Fruit fly (Drosophila melanogaster) whole organism, embryonic: Measurements from ENCODE around the gene Rab3GAP1.

ENCODE experiments used
- ATbp ChIP-seq: fragments of 200-800 bp; sonication (Bioruptor generic); optimal IDR thresholded peaks from 2 replicates; lab custom pipeline; 2017; ENCODE audit warnings: missing biosample characterization, mild to moderate bottlenecking, missing genetic modification characterization, missing genetic modification reagents
- Bdp1 ChIP-seq: fragments of 200-800 bp; sonication (Bioruptor generic); optimal IDR thresholded peaks from 3 replicates; lab custom pipeline; 2016; ENCODE audit warnings: missing biosample characterization, missing genetic modification characterization
- Blimp-1 ChIP-seq: fragments of 200-800 bp; sonication (Bioruptor generic); optimal IDR thresholded peaks from 3 replicates; lab custom pipeline; 2018; ENCODE audit warnings: missing biosample characterization, missing genetic modification characterization, mild to moderate bottlenecking, moderate library complexity, missing genetic modification reagents
- CG10366 ChIP-seq: fragments of 200-800 bp; sonication (Bioruptor generic); IDR thresholded peaks from 2 replicates; pipeline ENCODE4 v1.3.6; 2022; ENCODE audit warnings: missing biosample characterization, missing genetic modification characterization
- CG10462 ChIP-seq: fragments of 200-800 bp; sonication (Bioruptor generic); optimal IDR thresholded peaks from 2 replicates; lab custom pipeline; 2016; ENCODE audit warnings: missing biosample characterization, missing genetic modification characterization
- CG10979 ChIP-seq: fragments of 200-800 bp; sonication (Bioruptor generic); optimal IDR thresholded peaks from 2 replicates; lab custom pipeline; 2018; ENCODE audit warnings: missing biosample characterization, mild to moderate bottlenecking, missing genetic modification characterization, moderate library complexity
- CG11723 ChIP-seq: fragments of 200-800 bp; sonication (Bioruptor generic); optimal IDR thresholded peaks from 2 replicates; lab custom pipeline; 2017; ENCODE audit warnings: missing biosample characterization, mild to moderate bottlenecking, missing genetic modification characterization
- CG12071 ChIP-seq: fragments of 200-800 bp; sonication (Bioruptor generic); optimal IDR thresholded peaks from 3 replicates; lab custom pipeline; 2018; ENCODE audit warnings: missing biosample characterization, mild to moderate bottlenecking, missing genetic modification characterization
- CG12104 ChIP-seq: fragments of 200-800 bp; sonication (Bioruptor generic); optimal IDR thresholded peaks from 3 replicates; lab custom pipeline; 2016; ENCODE audit warnings: missing biosample characterization, missing genetic modification characterization
- CG14014 ChIP-seq: fragments of 200-800 bp; sonication (Bioruptor generic); IDR thresholded peaks from 2 replicates; pipeline ENCODE4 v1.3.6; 2022; ENCODE audit warnings: missing biosample characterization, missing genetic modification characterization
- CG15269 ChIP-seq: fragments of 200-800 bp; sonication (Bioruptor generic); optimal IDR thresholded peaks from 2 replicates; lab custom pipeline; 2018; ENCODE audit warnings: missing biosample characterization, mild to moderate bottlenecking, missing genetic modification characterization, moderate library complexity
- CG16863 ChIP-seq: fragments of 200-800 bp; sonication (Bioruptor generic); optimal IDR thresholded peaks from 3 replicates; lab custom pipeline; 2016; ENCODE audit warnings: missing biosample characterization, missing genetic modification characterization
- CG18764 ChIP-seq: fragments of 200-800 bp; sonication (Bioruptor generic); optimal IDR thresholded peaks from 3 replicates; lab custom pipeline; 2016; ENCODE audit warnings: missing biosample characterization, missing genetic modification characterization
- CG30403 ChIP-seq: fragments of 200-800 bp; sonication (Bioruptor generic); optimal IDR thresholded peaks from 3 replicates; lab custom pipeline; 2016; ENCODE audit warnings: missing biosample characterization, missing genetic modification characterization
- CG31224 ChIP-seq: fragments of 200-800 bp; sonication (Bioruptor generic); IDR thresholded peaks from 2 replicates; pipeline ENCODE4 v1.3.6; 2022; ENCODE audit warnings: missing biosample characterization, missing genetic modification characterization
- CG32767 ChIP-seq: fragments of 200-800 bp; sonication (Bioruptor generic); IDR thresholded peaks from 2 replicates; pipeline ENCODE4 v1.3.6; 2022; ENCODE audit warnings: missing biosample characterization, missing genetic modification characterization
- CG3281 ChIP-seq: fragments of 200-800 bp; sonication (Bioruptor generic); optimal IDR thresholded peaks from 3 replicates; lab custom pipeline; 2017; ENCODE audit warnings: missing biosample characterization, mild to moderate bottlenecking, missing genetic modification characterization
- CG33557 ChIP-seq: fragments of 200-800 bp; sonication (Bioruptor generic); optimal IDR thresholded peaks from 2 replicates; lab custom pipeline; 2019; ENCODE audit warnings: missing biosample characterization, mild to moderate bottlenecking, missing genetic modification characterization, moderate library complexity
- CG8281 ChIP-seq: fragments of 200-800 bp; sonication (Bioruptor generic); optimal IDR thresholded peaks from 2 replicates; lab custom pipeline; 2018; ENCODE audit warnings: missing biosample characterization, mild to moderate bottlenecking, missing genetic modification characterization, moderate library complexity
- CG9817 ChIP-seq: fragments of 200-800 bp; sonication (Bioruptor generic); optimal IDR thresholded peaks from 2 replicates; lab custom pipeline; 2018; ENCODE audit warnings: missing biosample characterization, mild to moderate bottlenecking, missing genetic modification characterization, moderate library complexity
- CG9932 ChIP-seq: fragments of 200-800 bp; sonication (Bioruptor generic); IDR thresholded peaks from 2 replicates; pipeline ENCODE4 v1.3.6; 2022; ENCODE audit warnings: missing biosample characterization, missing genetic modification characterization
- CrebB ChIP-seq: fragments of 200-800 bp; sonication (Bioruptor generic); optimal IDR thresholded peaks from 3 replicates; lab custom pipeline; 2018; ENCODE audit warnings: missing biosample characterization, mild to moderate bottlenecking, missing genetic modification characterization
- Deaf1 ChIP-seq: fragments of 200-800 bp; optimal IDR thresholded peaks from 3 replicates; lab custom pipeline; 2019; ENCODE audit warnings: missing biosample characterization, mild to moderate bottlenecking, missing genetic modification characterization, moderate library complexity
- Ets65A ChIP-seq: fragments of 200-800 bp; sonication (Bioruptor generic); peaks from one replicate; lab custom pipeline; 2016; ENCODE audit warnings: missing biosample characterization, missing genetic modification characterization
- Gug ChIP-seq: fragments of 200-800 bp; sonication (Bioruptor generic); IDR thresholded peaks from 4 replicates; pipeline ENCODE4 v1.3.6; 2022; ENCODE audit warnings: missing biosample characterization, missing genetic modification characterization
- H2.0 ChIP-seq: fragments of 200-800 bp; sonication (Bioruptor generic); IDR thresholded peaks from 2 replicates; pipeline ENCODE4 v1.3.6; 2022; ENCODE audit warnings: missing biosample characterization, missing genetic modification characterization
- Max ChIP-seq: fragments of 200-800 bp; sonication (Bioruptor generic); optimal IDR thresholded peaks from 2 replicates; lab custom pipeline; 2016; ENCODE audit warnings: missing biosample characterization, mild to moderate bottlenecking, missing genetic modification characterization
- Mes4 ChIP-seq: fragments of 200-800 bp; sonication (Bioruptor generic); optimal IDR thresholded peaks from 2 replicates; lab custom pipeline; 2016; ENCODE audit warnings: missing biosample characterization, missing genetic modification characterization
- Mrtf ChIP-seq: fragments of 200-800 bp; sonication (Bioruptor generic); IDR thresholded peaks from 3 replicates; pipeline ENCODE4 v1.3.6; 2022; ENCODE audit warnings: missing biosample characterization, missing genetic modification characterization
- Stat92E ChIP-seq, 3 experiments: fragments of >200 bp in 2 of 3; fragments of 200-800 bp in 1 of 3; sonication (Bioruptor generic) in 1 of 3; optimal IDR thresholded peaks; 2 replicates each; lab custom pipeline; 2017 to 2019; ENCODE audit warnings: missing biosample characterization in 3 of 3, missing genetic modification characterization in 3 of 3, mild to moderate bottlenecking in 1 of 3, moderate library complexity in 1 of 3
- amos ChIP-seq: fragments of 200-800 bp; sonication (Bioruptor generic); IDR thresholded peaks from 2 replicates; pipeline ENCODE4 v1.3.6; 2022; ENCODE audit warnings: missing biosample characterization, missing genetic modification characterization; ENCODE audit not compliant: partially characterized antibody
- dan ChIP-seq: fragments of 200-800 bp; sonication (Bioruptor generic); IDR thresholded peaks from 2 replicates; pipeline ENCODE4 v1.3.6; 2022; ENCODE audit warnings: missing biosample characterization, missing genetic modification characterization
- en ChIP-seq: fragments of 200-800 bp; sonication (Bioruptor generic); optimal IDR thresholded peaks from 2 replicates; lab custom pipeline; 2016; ENCODE audit warnings: missing biosample characterization, missing genetic modification characterization
- ftz-f1 ChIP-seq: fragments of 200-800 bp; sonication (Bioruptor generic); optimal IDR thresholded peaks from 2 replicates; lab custom pipeline; 2016; ENCODE audit warnings: missing biosample characterization, missing genetic modification characterization
- gcm2 ChIP-seq: fragments of 200-800 bp; sonication (Bioruptor generic); optimal IDR thresholded peaks from 2 replicates; lab custom pipeline; 2016; ENCODE audit warnings: missing biosample characterization, missing genetic modification characterization
- grau ChIP-seq: fragments of 200-800 bp; optimal IDR thresholded peaks from 3 replicates; lab custom pipeline; 2019; ENCODE audit warnings: missing biosample characterization, mild to moderate bottlenecking, missing genetic modification characterization, moderate library complexity
- gsb-n ChIP-seq: fragments of 200-800 bp; sonication (Bioruptor generic); optimal IDR thresholded peaks from 3 replicates; lab custom pipeline; 2018; ENCODE audit warnings: missing biosample characterization, mild to moderate bottlenecking, missing genetic modification characterization
- inv ChIP-seq: fragments of 200-800 bp; sonication (Bioruptor generic); IDR thresholded peaks from 2 replicates; pipeline ENCODE4 v1.3.6; 2022; ENCODE audit warnings: missing biosample characterization, missing genetic modification characterization; ENCODE audit not compliant: partially characterized antibody
- kah ChIP-seq: fragments of 200-800 bp; sonication (Bioruptor generic); optimal IDR thresholded peaks from 2 replicates; lab custom pipeline; 2018; ENCODE audit warnings: missing biosample characterization, mild to moderate bottlenecking, missing genetic modification characterization
- lab ChIP-seq: fragments of 200-800 bp; sonication (Bioruptor generic); optimal IDR thresholded peaks from 3 replicates; lab custom pipeline; 2017; ENCODE audit warnings: missing biosample characterization, missing genetic modification characterization, mild to moderate bottlenecking, moderate library complexity, missing genetic modification reagents
- maf-S ChIP-seq: fragments of 200-800 bp; sonication (Bioruptor generic); optimal IDR thresholded peaks from 2 replicates; lab custom pipeline; 2016; ENCODE audit warnings: missing biosample characterization, missing genetic modification characterization
- pum ChIP-seq: fragments of 200-800 bp; sonication (Bioruptor generic); optimal IDR thresholded peaks from 2 replicates; lab custom pipeline; 2016; ENCODE audit warnings: missing biosample characterization, missing genetic modification characterization
- ranshi ChIP-seq: fragments of 200-800 bp; sonication (Bioruptor generic); IDR thresholded peaks from 2 replicates; pipeline ENCODE4 v1.3.6; 2022; ENCODE audit warnings: missing biosample characterization, missing genetic modification characterization
- ro ChIP-seq: fragments of 200-800 bp; sonication (Bioruptor generic); IDR thresholded peaks from 2 replicates; pipeline ENCODE4 v1.3.6; 2022; ENCODE audit warnings: missing biosample characterization, missing genetic modification characterization
- sc ChIP-seq, 3 experiments: fragments of >200 bp in 2 of 3; fragments of 200-800 bp in 1 of 3; sonication (Bioruptor generic) in 1 of 3; optimal IDR thresholded peaks; 2 replicates in 2 of 3; 3 replicates in 1 of 3; lab custom pipeline; 2017; ENCODE audit warnings: mild to moderate bottlenecking in 1 of 3, missing biosample characterization in 1 of 3, missing genetic modification characterization in 1 of 3, missing genetic modification reagents in 1 of 3
- sim ChIP-seq: fragments of 200-800 bp; sonication (Bioruptor generic); IDR thresholded peaks from 2 replicates; pipeline ENCODE4 v1.3.6; 2022; ENCODE audit warnings: missing biosample characterization, missing genetic modification characterization
- sr ChIP-seq: fragments of 200-800 bp; sonication (Bioruptor generic); IDR thresholded peaks from 3 replicates; pipeline ENCODE4 v1.3.6; 2022; ENCODE audit warnings: missing biosample characterization, missing genetic modification characterization
- stwl ChIP-seq: fragments of 200-800 bp; sonication (Bioruptor generic); optimal IDR thresholded peaks from 3 replicates; lab custom pipeline; 2018; ENCODE audit warnings: missing biosample characterization, mild to moderate bottlenecking, missing genetic modification characterization, moderate library complexity
- unpg ChIP-seq: fragments of 200-800 bp; sonication (Bioruptor generic); optimal IDR thresholded peaks from 3 replicates; lab custom pipeline; 2018; ENCODE audit warnings: missing biosample characterization, mild to moderate bottlenecking, missing genetic modification characterization, moderate library complexity
- zfh2 ChIP-seq: fragments of 200-800 bp; sonication (Bioruptor generic); optimal IDR thresholded peaks from 2 replicates; lab custom pipeline; 2016; ENCODE audit warnings: missing biosample characterization, missing genetic modification characterization

The Rab3GAP1 gene

DNA sequence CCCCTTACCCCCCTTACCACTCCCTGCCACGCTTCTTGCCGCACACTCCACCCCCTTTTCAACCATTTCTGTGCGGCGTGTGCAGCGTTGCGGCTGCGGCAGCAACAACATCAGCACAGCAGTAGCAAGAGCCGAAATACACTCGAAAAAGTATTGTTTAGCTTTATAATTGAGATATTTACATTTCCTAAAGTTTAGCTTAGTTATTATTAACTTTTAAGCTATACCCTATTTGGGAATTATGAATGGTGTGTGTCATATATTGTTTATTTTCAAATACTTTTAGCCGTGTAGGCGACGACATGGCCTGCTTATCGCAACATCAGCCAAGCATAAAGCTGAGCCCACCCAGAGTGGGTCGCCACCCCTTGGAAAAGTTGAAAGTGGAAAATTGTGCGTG, 4.8 kb upstream of the Rab3GAP1 start (continued):
- TF ChIP-seq unpg (GFP tag; lab: Kevin White, UChicago) (peak; percentile 70), Mrtf (peak; percentile 60; the same call in 1 of the 3 replicates), CG14014 (GFP tag; lab: Robert Waterston, UW) (peak; percentile 62), CG9932 (GFP tag; lab: Robert Waterston, UW) (peak; percentile 46; the same call in 1 of the 2 replicates), Ets65A (GFP tag; lab: Kevin White, UChicago) (peak; percentile 88), sim (0 out of 2 replicates have a peak, but pooled peaks have one; percentile 42), Blimp-1 (GFP tag; lab: Kevin White, UChicago) (peak; percentile 73), Max (peak; percentile 32), kah (GFP tag; lab: Kevin White, UChicago) (no peak), ro (GFP tag; lab: Robert Waterston, UW) (0 out of 2 replicates have a peak, but pooled peaks have one; percentile 19), CG18764 (GFP tag; lab: Kevin White, UChicago) (peak; percentile 31), Gug (GFP tag; lab: Robert Waterston, UW) (peak; percentile 50; the same call in 2 of the 4 replicates), grau (tag; lab: Kevin White, UChicago) (peak; percentile 70), amos (GFP tag; lab: Robert Waterston, UW) (no peak), sr (GFP tag; lab: Robert Waterston, UW) (no peak), maf-S (no peak), CG10462 (GFP tag; lab: Kevin White, UChicago) (peak; percentile 5), gcm2 (GFP tag; lab: Kevin White, UChicago) (no peak), CG10366 (GFP tag; lab: Robert Waterston, UW) (peak; percentile 54), H2.0 (GFP tag; lab: Robert Waterston, UW) (peak; percentile 52; the same call in 1 of the 2 replicates), zfh2 (peak; percentile 20), CG30403 (peak; percentile 62), CG12104 (GFP tag; lab: Kevin White, UChicago) (no peak), sc (optimal IDR thresholded peaks at IDR 0.05; lab: Kevin White, UChicago) (no peak), sc (GFP tag; optimal IDR thresholded peaks at IDR 0.05; lab: Kevin White, UChicago) (peak; percentile 31), Stat92E (GFP tag; optimal IDR thresholded peaks at IDR 0.05; lab: Kevin White, UChicago) (no peak), ftz-f1 (GFP tag; lab: Kevin White, UChicago) (no peak), CG16863 (peak; percentile 45), CG11723 (peak; percentile 40), lab (peak; percentile 89), CG32767 (GFP tag; lab: Robert Waterston, UW) (peak; percentile 28; the same call in 1 of the 2 replicates), ATbp (GFP tag; lab: Kevin White, UChicago) (peak; percentile 76), en (GFP tag; lab: Kevin White, UChicago) (peak; percentile 17), ranshi (peak; percentile 65), Mes4 (GFP tag; lab: Kevin White, UChicago) (peak; percentile 1), Deaf1 (tag; lab: Kevin White, UChicago) (peak; percentile 40), CG31224 (peak; percentile 39; the same call in 1 of the 2 replicates), dan (GFP tag; lab: Robert Waterston, UW) (no peak), CG12071 (GFP tag; lab: Kevin White, UChicago) (peak; percentile 49), CG10979 (tag; lab: Kevin White, UChicago) (peak; percentile 70), CrebB (tag; lab: Kevin White, UChicago) (no peak), CG8281 (peak; percentile 20), pum (GFP tag; lab: Kevin White, UChicago) (peak; percentile 32), gsb-n (tag; lab: Kevin White, UChicago) (peak; percentile 34), CG33557 (GFP tag; lab: Kevin White, UChicago) (no peak), inv (GFP tag; lab: Robert Waterston, UW) (no peak), Bdp1 (GFP tag; lab: Kevin White, UChicago) (peak; percentile 16), stwl (tag; lab: Kevin White, UChicago) (no peak), CG3281 (GFP tag; lab: Kevin White, UChicago) (peak; percentile 56), CG9817 (tag; lab: Kevin White, UChicago) (peak; percentile 45), CG15269 (tag; lab: Kevin White, UChicago) (peak; percentile 60)
